Worm (Caenorhabditis elegans) whole organism, young adult: ENCODE results near the gene C42D8.9.

Experiments used
- F23B12.7 ChIP-seq: sonication (generic microtip); optimal IDR thresholded peaks from 2 replicates; lab custom pipeline; 2017; ENCODE audit warnings: missing genetic modification characterization, mild to moderate bottlenecking, missing compliant biosample characterization, antibody characterized with exemption, moderate library complexity; ENCODE audit not compliant: insufficient read depth
- F33H1.4 ChIP-seq: fragments of 200-800 bp; sonication (Bioruptor generic); IDR thresholded peaks from 2 replicates; pipeline ENCODE4 v1.3.6; 2022; ENCODE audit warnings: missing genetic modification reagents, missing genetic modification characterization, missing compliant biosample characterization
- T26A5.8 ChIP-seq: sonication (generic microtip); optimal IDR thresholded peaks from 2 replicates; lab custom pipeline; 2016; ENCODE audit warnings: missing genetic modification characterization, missing compliant biosample characterization
- athp-1 ChIP-seq: sonication (generic microtip); optimal IDR thresholded peaks from 2 replicates; lab custom pipeline; 2017; ENCODE audit warnings: mild to moderate bottlenecking, missing genetic modification characterization, missing compliant biosample characterization
- attf-3 ChIP-seq: fragments of 200-800 bp; sonication (Bioruptor generic); conservative IDR thresholded peaks from 2 replicates; pipeline ENCODE4 v1.3.6; 2022; ENCODE audit warnings: missing genetic modification reagents, missing genetic modification characterization, missing compliant biosample characterization
- dpl-1 ChIP-seq: fragments of 150-350 bp; optimal IDR thresholded peaks from 2 replicates; lab custom pipeline; 2014; ENCODE audit warnings: missing biosample characterization, missing genetic modification reagents, missing genetic modification characterization
- him-1 ChIP-seq: sonication (generic microtip); optimal IDR thresholded peaks from 2 replicates; lab custom pipeline; 2016; ENCODE audit warnings: missing genotype, missing genetic modification reagents, missing genetic modification characterization, missing compliant biosample characterization
- hlh-26 ChIP-seq: fragments of 200-800 bp; sonication (Bioruptor generic); conservative IDR thresholded peaks from 2 replicates; pipeline ENCODE4 v1.3.6; 2022; ENCODE audit warnings: missing genetic modification reagents, missing genetic modification characterization, missing compliant biosample characterization
- lin-35 ChIP-seq, 3 experiments: fragments of 150-350 bp in 2 of 3; sonication (generic microtip) in 1 of 3; optimal IDR thresholded peaks; 2 replicates each; lab custom pipeline; 2014 to 2018; ENCODE audit warnings: missing biosample characterization in 3 of 3, missing genetic modification characterization in 3 of 3, missing genetic modification reagents in 3 of 3
- lin-40 ChIP-seq: sonication (generic microtip); optimal IDR thresholded peaks from 2 replicates; lab custom pipeline; 2016; ENCODE audit warnings: missing genetic modification characterization, mild to moderate bottlenecking, missing compliant biosample characterization, missing genotype, missing genetic modification reagents
- lsl-1 ChIP-seq: fragments of 200-800 bp; sonication (Bioruptor generic); optimal IDR thresholded peaks from 2 replicates; lab custom pipeline; 2018; ENCODE audit warnings: mild to moderate bottlenecking, missing genetic modification characterization, moderate library complexity, missing compliant biosample characterization
- pha-4 ChIP-seq: fragments of 150-350 bp; sonication (generic microtip); optimal IDR thresholded peaks from 2 replicates; lab custom pipeline; 2014; ENCODE audit warnings: missing biosample characterization, missing genetic modification reagents, missing genetic modification characterization
- sptf-2 ChIP-seq: fragments of 200-800 bp; sonication (Bioruptor generic); optimal IDR thresholded peaks from 2 replicates; lab custom pipeline; 2018; ENCODE audit warnings: mild to moderate bottlenecking, missing genetic modification characterization, missing compliant biosample characterization
- unc-62 ChIP-seq: fragments of 150-350 bp; optimal IDR thresholded peaks from 2 replicates; lab custom pipeline; 2014; ENCODE audit warnings: missing biosample characterization, missing genetic modification reagents, missing genetic modification characterization

DNA sequence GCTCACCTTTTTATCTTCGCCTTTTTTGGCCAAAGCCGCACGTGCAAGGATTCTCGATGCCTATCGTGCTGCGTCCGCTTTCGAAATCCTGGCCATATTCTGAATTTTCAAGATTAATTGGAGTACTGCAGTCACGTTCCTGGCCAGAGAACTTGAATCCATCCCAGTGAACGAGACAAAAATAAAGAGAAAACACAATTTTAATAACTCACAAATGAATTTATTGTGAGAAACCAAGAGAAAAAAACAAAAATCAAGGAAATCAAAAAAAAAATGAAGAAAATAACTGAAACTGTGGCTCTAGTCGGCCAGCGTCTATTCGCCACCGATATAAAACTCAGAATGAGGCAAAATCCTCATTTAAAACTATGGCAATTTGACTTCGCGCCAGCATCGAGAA is 47.7 kb downstream of the C42D8.9 start, which contains the start of gene C24H10.4:
- TF ChIP-seq lsl-1 (GFP tag; lab: Kevin White, UChicago): no peak
- TF ChIP-seq dpl-1 (GFP tag; lab: Kevin White, UChicago): no peak
- TF ChIP-seq F33H1.4: no peak
- no peak for TF ChIP-seq him-1 (tag; lab: Kevin White, UChicago)
- TF ChIP-seq sptf-2 (GFP tag; lab: Kevin White, UChicago): no peak
- no peak for TF ChIP-seq T26A5.8 (tag; lab: Kevin White, UChicago)
- no peak for TF ChIP-seq attf-3 (GFP tag; lab: Robert Waterston, UW)
- no peak for TF ChIP-seq unc-62 (GFP tag; lab: Kevin White, UChicago)
- TF ChIP-seq lin-40 (tag; lab: Kevin White, UChicago): no peak
- no peak for TF ChIP-seq F23B12.7 (tag; lab: Kevin White, UChicago)
- no peak for TF ChIP-seq pha-4 (tag; lab: Kevin White, UChicago)
- no peak for TF ChIP-seq athp-1 (tag; lab: Kevin White, UChicago)
- no peak for TF ChIP-seq hlh-26
- no peak for TF ChIP-seq lin-35 (GFP tag; optimal IDR thresholded peaks at IDR 0.05; lab: Kevin White, UChicago)
